Fruit fly (Drosophila melanogaster): ENCODE results near the gene CG4836.

The CG4836 gene

dm6 chr3R:20013404-20013922 is at the start of gene CG4836, which contains the start of gene CG17190:
Gene CG4836, plus strand, starts transcription at chr3R:20013872.
Gene CG17190, minus strand, starts transcription at chr3R:20013504.
- TF ChIP-seq insv (optimal IDR thresholded peaks at IDR 0.05) = no peak
- no peak for TF ChIP-seq h (optimal IDR thresholded peaks at IDR 0.05)
- TF ChIP-seq ttk (optimal IDR thresholded peaks at IDR 0.05) = no peak
- no peak for TF ChIP-seq Sin3A (optimal IDR thresholded peaks at IDR 0.05)
- TF ChIP-seq Myc (optimal IDR thresholded peaks at IDR 0.05) = no peak
- no peak for TF ChIP-seq psq (optimal IDR thresholded peaks at IDR 0.05)

dm6 chr3R:19968695-19969094 is 45.0 kb upstream of the CG4836 start:
- TF ChIP-seq ttk (optimal IDR thresholded peaks at IDR 0.05) = no peak
- no peak for TF ChIP-seq h (optimal IDR thresholded peaks at IDR 0.05)
- no peak for TF ChIP-seq Sin3A (optimal IDR thresholded peaks at IDR 0.05)
- TF ChIP-seq psq (optimal IDR thresholded peaks at IDR 0.05) = no peak
- TF ChIP-seq Myc (optimal IDR thresholded peaks at IDR 0.05) = no peak
- no peak for TF ChIP-seq insv (optimal IDR thresholded peaks at IDR 0.05)

dm6 chr3R:19972598-19972997 is 41.1 kb upstream of the CG4836 start, which contains the start of gene CG31213:
Gene CG31213, plus strand, starts transcription at chr3R:19972898.
- no peak for TF ChIP-seq Myc (optimal IDR thresholded peaks at IDR 0.05)
- TF ChIP-seq insv (optimal IDR thresholded peaks at IDR 0.05) = no peak
- TF ChIP-seq ttk (optimal IDR thresholded peaks at IDR 0.05) = no peak
- no peak for TF ChIP-seq Sin3A (optimal IDR thresholded peaks at IDR 0.05)
- no peak for TF ChIP-seq psq (optimal IDR thresholded peaks at IDR 0.05)
- TF ChIP-seq h (optimal IDR thresholded peaks at IDR 0.05) = no peak

- no peak for TF ChIP-seq psq (optimal IDR thresholded peaks at IDR 0.05)
- TF ChIP-seq Myc (optimal IDR thresholded peaks at IDR 0.05) = no peak
- no peak for TF ChIP-seq insv (optimal IDR thresholded peaks at IDR 0.05)
- no peak for TF ChIP-seq Sin3A (optimal IDR thresholded peaks at IDR 0.05)
- no peak for TF ChIP-seq ttk (optimal IDR thresholded peaks at IDR 0.05)
- no peak for TF ChIP-seq h (optimal IDR thresholded peaks at IDR 0.05)
Observed at dm6 chr3R:19985376-19985775, 28.3 kb upstream of the CG4836 start.

dm6 chr3R:19995408-19995807 is 18.3 kb upstream of the CG4836 start:
- no peak for TF ChIP-seq Sin3A (optimal IDR thresholded peaks at IDR 0.05)

- TF ChIP-seq ttk (optimal IDR thresholded peaks at IDR 0.05) (no peak), h (optimal IDR thresholded peaks at IDR 0.05) (no peak), psq (optimal IDR thresholded peaks at IDR 0.05) (no peak), Sin3A (optimal IDR thresholded peaks at IDR 0.05) (no peak)
Observed at dm6 chr3R:19996433-19996832, 17.2 kb upstream of the CG4836 start.

- TF ChIP-seq insv (optimal IDR thresholded peaks at IDR 0.05) = no peak
Observed at dm6 chr3R:19997526-19998070, 16.1 kb upstream of the CG4836 start.

dm6 chr3R:19998418-19998817 is 15.3 kb upstream of the CG4836 start:
- no peak for TF ChIP-seq h (optimal IDR thresholded peaks at IDR 0.05)
- no peak for TF ChIP-seq ttk (optimal IDR thresholded peaks at IDR 0.05)
- no peak for TF ChIP-seq Myc (optimal IDR thresholded peaks at IDR 0.05)
- no peak for TF ChIP-seq insv (optimal IDR thresholded peaks at IDR 0.05)

dm6 chr3R:19999474-19999873 is 14.2 kb upstream of the CG4836 start:
- no peak for TF ChIP-seq Myc (optimal IDR thresholded peaks at IDR 0.05)
- no peak for TF ChIP-seq insv (optimal IDR thresholded peaks at IDR 0.05)
- TF ChIP-seq psq (optimal IDR thresholded peaks at IDR 0.05) = no peak
- no peak for TF ChIP-seq ttk (optimal IDR thresholded peaks at IDR 0.05)
- no peak for TF ChIP-seq Sin3A (optimal IDR thresholded peaks at IDR 0.05)
- no peak for TF ChIP-seq h (optimal IDR thresholded peaks at IDR 0.05)

- no peak for TF ChIP-seq h (optimal IDR thresholded peaks at IDR 0.05)
- TF ChIP-seq Myc (optimal IDR thresholded peaks at IDR 0.05) = no peak
- TF ChIP-seq Sin3A (optimal IDR thresholded peaks at IDR 0.05) = no peak
- TF ChIP-seq insv (optimal IDR thresholded peaks at IDR 0.05) = no peak
- no peak for TF ChIP-seq ttk (optimal IDR thresholded peaks at IDR 0.05)
- no peak for TF ChIP-seq psq (optimal IDR thresholded peaks at IDR 0.05)
Observed at dm6 chr3R:20001595-20001997, 12.1 kb upstream of the CG4836 start.

dm6 chr3R:20004697-20005096 is 9.0 kb upstream of the CG4836 start:
- no peak for TF ChIP-seq psq (optimal IDR thresholded peaks at IDR 0.05)
- no peak for TF ChIP-seq h (optimal IDR thresholded peaks at IDR 0.05)
- no peak for TF ChIP-seq ttk (optimal IDR thresholded peaks at IDR 0.05)
- no peak for TF ChIP-seq insv (optimal IDR thresholded peaks at IDR 0.05)
- no peak for TF ChIP-seq Myc (optimal IDR thresholded peaks at IDR 0.05)
- no peak for TF ChIP-seq Sin3A (optimal IDR thresholded peaks at IDR 0.05)

- TF ChIP-seq Sin3A (optimal IDR thresholded peaks at IDR 0.05) = no peak
Observed at dm6 chr3R:20006617-20007016, 7.1 kb upstream of the CG4836 start.

dm6 chr3R:20007399-20008285 is 6.0 kb upstream of the CG4836 start:
- no peak for TF ChIP-seq ttk (optimal IDR thresholded peaks at IDR 0.05)
- no peak for TF ChIP-seq Myc (optimal IDR thresholded peaks at IDR 0.05)

Data from Kc167 (cell line).